Worm (Caenorhabditis elegans) whole organism, L2 larva: Measurements from ENCODE around the gene W01C9.2.
A peak's percentile ranks its signal among the peaks of the same experiment; 100 is the strongest.

Experiments
- C34F6.9 ChIP-seq: fragments of 150-350 bp; optimal IDR thresholded peaks from 2 replicates; lab custom pipeline; 2014; ENCODE audit warnings: missing biosample characterization, missing genetic modification characterization
- F13H6.1 ChIP-seq: sonication (generic microtip); optimal IDR thresholded peaks from 2 replicates; lab custom pipeline; 2016; ENCODE audit warnings: missing genetic modification characterization, missing compliant biosample characterization
- ZK546.5 ChIP-seq: sonication (generic microtip); optimal IDR thresholded peaks from 2 replicates; lab custom pipeline; 2017; ENCODE audit warnings: missing biosample characterization, missing genetic modification characterization
- alr-1 ChIP-seq: fragments of 150-350 bp; optimal IDR thresholded peaks from 2 replicates; lab custom pipeline; 2014; ENCODE audit warnings: missing biosample characterization, missing genetic modification characterization
- blmp-1 ChIP-seq: sonication (generic microtip); optimal IDR thresholded peaks from 2 replicates; lab custom pipeline; 2017; ENCODE audit warnings: missing genetic modification characterization, mild to moderate bottlenecking, missing compliant biosample characterization, antibody characterized with exemption, moderate library complexity; ENCODE audit not compliant: insufficient read depth
- ceh-82 ChIP-seq: fragments of 150-350 bp; optimal IDR thresholded peaks from 2 replicates; lab custom pipeline; 2014; ENCODE audit warnings: missing biosample characterization, missing genetic modification characterization
- crh-2 ChIP-seq: sonication (generic microtip); optimal IDR thresholded peaks from 2 replicates; lab custom pipeline; 2017; ENCODE audit warnings: missing biosample characterization, missing genetic modification characterization
- egl-27 ChIP-seq: sonication (generic microtip); optimal IDR thresholded peaks from 3 replicates; lab custom pipeline; 2017; ENCODE audit warnings: missing biosample characterization, missing genetic modification reagents, missing genetic modification characterization
- elt-1 ChIP-seq: fragments of 150-350 bp; optimal IDR thresholded peaks from 2 replicates; lab custom pipeline; 2014; ENCODE audit warnings: missing biosample characterization, missing genetic modification characterization
- gmeb-1 ChIP-seq: fragments of 150-350 bp; optimal IDR thresholded peaks from 2 replicates; lab custom pipeline; 2014; ENCODE audit warnings: missing biosample characterization, missing genetic modification characterization
- lin-11 ChIP-seq: fragments of 150-350 bp; sonication (generic microtip); optimal IDR thresholded peaks from 2 replicates; lab custom pipeline; 2014; ENCODE audit warnings: missing biosample characterization, missing genetic modification characterization, inconsistent platforms, mixed read lengths
- lin-13 ChIP-seq: fragments of 150-350 bp; optimal IDR thresholded peaks from 2 replicates; lab custom pipeline; 2014; ENCODE audit warnings: missing biosample characterization, missing genetic modification reagents, missing genetic modification characterization
- lin-39 ChIP-seq: fragments of 150-350 bp; optimal IDR thresholded peaks from 2 replicates; lab custom pipeline; 2014; ENCODE audit warnings: missing biosample characterization, missing genetic modification reagents, missing genetic modification characterization
- lsy-2 ChIP-seq, 2 experiments: fragments of 150-350 bp in 1 of 2; sonication (generic microtip) in 1 of 2; optimal IDR thresholded peaks; 2 replicates each; lab custom pipeline; 2014 to 2017; ENCODE audit warnings: missing biosample characterization in 2 of 2, missing genetic modification characterization in 2 of 2
- mab-5 ChIP-seq: fragments of 150-350 bp; optimal IDR thresholded peaks from 2 replicates; lab custom pipeline; 2014; ENCODE audit warnings: missing biosample characterization, missing genetic modification characterization
- mdl-1 ChIP-seq, 2 experiments: fragments of 150-350 bp in 1 of 2; sonication (generic microtip) in 1 of 2; optimal IDR thresholded peaks; 2 replicates each; lab custom pipeline; 2017; ENCODE audit warnings: missing biosample characterization in 2 of 2, missing genetic modification characterization in 2 of 2
- nhr-12 ChIP-seq: fragments of 150-350 bp; optimal IDR thresholded peaks from 2 replicates; lab custom pipeline; 2014; ENCODE audit warnings: missing biosample characterization, missing genetic modification characterization
- nhr-129 ChIP-seq: fragments of 150-350 bp; optimal IDR thresholded peaks from 2 replicates; lab custom pipeline; 2014; ENCODE audit warnings: missing biosample characterization, missing genetic modification characterization
- nhr-23 ChIP-seq: fragments of 150-350 bp; optimal IDR thresholded peaks from 2 replicates; lab custom pipeline; 2014; ENCODE audit warnings: missing biosample characterization, missing genetic modification reagents, missing genetic modification characterization
- nhr-6 ChIP-seq: fragments of 150-350 bp; optimal IDR thresholded peaks from 2 replicates; lab custom pipeline; 2014; ENCODE audit warnings: missing biosample characterization, missing genetic modification characterization
- nhr-77 ChIP-seq: fragments of 150-350 bp; optimal IDR thresholded peaks from 2 replicates; lab custom pipeline; 2014; ENCODE audit warnings: missing biosample characterization, missing genetic modification characterization
- peb-1 ChIP-seq: fragments of 150-350 bp; optimal IDR thresholded peaks from 2 replicates; lab custom pipeline; 2014; ENCODE audit warnings: missing biosample characterization, missing genetic modification characterization
- sem-4 ChIP-seq: fragments of 150-350 bp; optimal IDR thresholded peaks from 2 replicates; lab custom pipeline; 2014; ENCODE audit warnings: missing biosample characterization, missing genetic modification reagents, missing genetic modification characterization
- skn-1 ChIP-seq: sonication (generic microtip); optimal IDR thresholded peaks from 2 replicates; lab custom pipeline; 2017; ENCODE audit warnings: missing biosample characterization, missing genetic modification characterization
- sma-9 ChIP-seq, 2 experiments: fragments of 150-350 bp in 1 of 2; sonication (generic microtip) in 1 of 2; optimal IDR thresholded peaks; 2 replicates each; lab custom pipeline; 2014 to 2016; ENCODE audit warnings: missing genetic modification characterization in 2 of 2, mild to moderate bottlenecking in 1 of 2, missing biosample characterization in 1 of 2, missing compliant biosample characterization in 1 of 2, missing genetic modification reagents in 1 of 2, moderate library complexity in 1 of 2
- snpc-4 ChIP-seq: fragments of 150-350 bp; optimal IDR thresholded peaks from 2 replicates; lab custom pipeline; 2014; ENCODE audit warnings: missing biosample characterization, missing genetic modification characterization
- unc-55 ChIP-seq: fragments of 150-350 bp; sonication (generic microtip); optimal IDR thresholded peaks from 3 replicates; lab custom pipeline; 2014; ENCODE audit warnings: missing biosample characterization, missing genetic modification reagents, missing genetic modification characterization
- unc-62 ChIP-seq: fragments of 150-350 bp; optimal IDR thresholded peaks from 2 replicates; lab custom pipeline; 2014; ENCODE audit warnings: missing biosample characterization, missing genetic modification reagents, missing genetic modification characterization
- zag-1 ChIP-seq: fragments of 150-350 bp; optimal IDR thresholded peaks from 2 replicates; lab custom pipeline; 2014; ENCODE audit warnings: missing biosample characterization, missing genetic modification characterization
- ztf-11 ChIP-seq: sonication (generic microtip); optimal IDR thresholded peaks from 2 replicates; lab custom pipeline; 2017; ENCODE audit warnings: missing biosample characterization, missing genetic modification characterization
- ztf-4 ChIP-seq: fragments of 150-350 bp; optimal IDR thresholded peaks from 2 replicates; lab custom pipeline; 2014; ENCODE audit warnings: missing biosample characterization, missing genetic modification characterization

W01C9.2 gene

ce11 chrII:8583035-8583434 is 46.9 kb downstream of the W01C9.2 start:
- no peak for TF ChIP-seq nhr-77 (tag; lab: Kevin White, UChicago)
- no peak for TF ChIP-seq C34F6.9 (tag; lab: Kevin White, UChicago)
- TF ChIP-seq mab-5 (tag; lab: Kevin White, UChicago) = no peak
- no peak for TF ChIP-seq ZK546.5 (tag; lab: Kevin White, UChicago)
- TF ChIP-seq nhr-129 (tag; lab: Kevin White, UChicago) = no peak
- TF ChIP-seq ztf-11 (tag; lab: Kevin White, UChicago) = no peak
- no peak for TF ChIP-seq nhr-12
- no peak for TF ChIP-seq unc-62 (GFP tag; lab: Kevin White, UChicago)
- TF ChIP-seq sem-4 (tag; lab: Kevin White, UChicago) = no peak
- no peak for TF ChIP-seq peb-1 (tag; lab: Kevin White, UChicago)
- TF ChIP-seq crh-2 (tag; lab: Kevin White, UChicago) = no peak

- peak; percentile 15 for TF ChIP-seq zag-1 (tag; lab: Kevin White, UChicago)
- peak; percentile 41 for TF ChIP-seq sma-9 (GFP tag; optimal IDR thresholded peaks at IDR 0.05; lab: Kevin White, UChicago)
- TF ChIP-seq sma-9 (tag; optimal IDR thresholded peaks at IDR 0.05; lab: Kevin White, UChicago) = no peak
- no peak for TF ChIP-seq egl-27 (tag; lab: Kevin White, UChicago)
- no peak for TF ChIP-seq elt-1 (tag; lab: Kevin White, UChicago)
- TF ChIP-seq crh-2 (tag; lab: Kevin White, UChicago) = peak; percentile 34
- TF ChIP-seq snpc-4 = no peak
- peak; percentile 24 for TF ChIP-seq lin-13
- peak in 1 of 2 experiments; percentile 57 for TF ChIP-seq lsy-2 (tag; optimal IDR thresholded peaks at IDR 0.05; lab: Kevin White, UChicago)
- peak; percentile 73 for TF ChIP-seq C34F6.9 (tag; lab: Kevin White, UChicago)
- TF ChIP-seq sem-4 (tag; lab: Kevin White, UChicago) = peak; percentile 68
- TF ChIP-seq nhr-129 (tag; lab: Kevin White, UChicago) = peak; percentile 63
- peak; percentile 90 for TF ChIP-seq unc-55
- peak; percentile 45 for TF ChIP-seq ztf-4 (tag; lab: Kevin White, UChicago)
- no peak for TF ChIP-seq nhr-6 (tag; lab: Kevin White, UChicago)
These were observed 49.0 kb downstream of the W01C9.2 start, which contains the start of gene F54C9.11 for ce11 chrII:8585036-8585627. F54C9.11 (minus strand) TSS chrII:8585086.

ce11 chrII:8585921-8586320 is 49.8 kb downstream of the W01C9.2 start:
- no peak for TF ChIP-seq nhr-23 (tag; lab: Kevin White, UChicago)
- TF ChIP-seq skn-1 (tag; lab: Kevin White, UChicago) = no peak
- TF ChIP-seq ztf-11 (tag; lab: Kevin White, UChicago) = no peak
- TF ChIP-seq ceh-82 (tag; lab: Kevin White, UChicago) = no peak
- TF ChIP-seq nhr-12 = no peak
- TF ChIP-seq sma-9 (GFP tag; optimal IDR thresholded peaks at IDR 0.05; lab: Kevin White, UChicago) = no peak
- TF ChIP-seq sma-9 (tag; optimal IDR thresholded peaks at IDR 0.05; lab: Kevin White, UChicago) = no peak
- TF ChIP-seq lin-39 (tag; lab: Kevin White, UChicago) = no peak
- no peak for TF ChIP-seq lin-13
- TF ChIP-seq mdl-1 (tag; optimal IDR thresholded peaks at IDR 0.05; lab: Kevin White, UChicago) = no peak

ce11 chrII:8587660-8588230 is 51.6 kb downstream of the W01C9.2 start:
- TF ChIP-seq F13H6.1 (peak; percentile 11), unc-62 (GFP tag; lab: Kevin White, UChicago) (no peak), peb-1 (tag; lab: Kevin White, UChicago) (no peak), ztf-11 (tag; lab: Kevin White, UChicago) (no peak), sma-9 (GFP tag; optimal IDR thresholded peaks at IDR 0.05; lab: Kevin White, UChicago) (no peak), sma-9 (tag; optimal IDR thresholded peaks at IDR 0.05; lab: Kevin White, UChicago) (no peak), lsy-2 (tag; optimal IDR thresholded peaks at IDR 0.05; lab: Kevin White, UChicago) (peak in 1 of 2 experiments; percentile 18), unc-55 (peak; percentile 70), lin-11 (no peak), sem-4 (tag; lab: Kevin White, UChicago) (peak; percentile 29), nhr-129 (tag; lab: Kevin White, UChicago) (peak; percentile 21), alr-1 (no peak), zag-1 (tag; lab: Kevin White, UChicago) (peak; percentile 28), lin-39 (tag; lab: Kevin White, UChicago) (no peak), ceh-82 (tag; lab: Kevin White, UChicago) (no peak), gmeb-1 (tag; lab: Kevin White, UChicago) (no peak), blmp-1 (tag; lab: Kevin White, UChicago) (no peak)
